Worm (Caenorhabditis elegans) whole organism, L2 larva: ENCODE data around the gene unc-51.
"Not testable (repeated sequence)": the region's sequence is repeated elsewhere in the genome, so short reads cannot be mapped to it uniquely, and the experiment has no call there.

Experiments used
- C34F6.9 ChIP-seq: fragments of 150-350 bp; optimal IDR thresholded peaks from 2 replicates; lab custom pipeline; 2014; ENCODE audit warnings: missing biosample characterization, missing genetic modification characterization
- Y55F3AM.14 ChIP-seq: fragments of 200-800 bp; sonication (Bioruptor generic); optimal IDR thresholded peaks from 2 replicates; lab custom pipeline; 2018; ENCODE audit warnings: mild to moderate bottlenecking, missing genetic modification characterization, missing compliant biosample characterization
- ZK546.5 ChIP-seq: sonication (generic microtip); optimal IDR thresholded peaks from 2 replicates; lab custom pipeline; 2017; ENCODE audit warnings: missing biosample characterization, missing genetic modification characterization
- alr-1 ChIP-seq: fragments of 150-350 bp; optimal IDR thresholded peaks from 2 replicates; lab custom pipeline; 2014; ENCODE audit warnings: missing biosample characterization, missing genetic modification characterization
- aly-2 ChIP-seq: fragments of 150-350 bp; optimal IDR thresholded peaks from 2 replicates; lab custom pipeline; 2014; ENCODE audit warnings: missing biosample characterization, missing genetic modification characterization
- ama-1 ChIP-seq: fragments of 150-350 bp; optimal IDR thresholded peaks from 2 replicates; lab custom pipeline; 2018; ENCODE audit warnings: inconsistent platforms
- ceh-16 ChIP-seq: fragments of 150-350 bp; optimal IDR thresholded peaks from 2 replicates; lab custom pipeline; 2014; ENCODE audit warnings: missing biosample characterization, missing genetic modification characterization
- ceh-82 ChIP-seq: fragments of 150-350 bp; optimal IDR thresholded peaks from 2 replicates; lab custom pipeline; 2014; ENCODE audit warnings: missing biosample characterization, missing genetic modification characterization
- crh-2 ChIP-seq: sonication (generic microtip); optimal IDR thresholded peaks from 2 replicates; lab custom pipeline; 2017; ENCODE audit warnings: missing biosample characterization, missing genetic modification characterization
- dmd-4 ChIP-seq: sonication (generic microtip); optimal IDR thresholded peaks from 2 replicates; lab custom pipeline; 2017; ENCODE audit warnings: missing biosample characterization, missing genetic modification characterization
- egl-27 ChIP-seq: sonication (generic microtip); optimal IDR thresholded peaks from 3 replicates; lab custom pipeline; 2017; ENCODE audit warnings: missing biosample characterization, missing genetic modification reagents, missing genetic modification characterization
- elt-1 ChIP-seq: fragments of 150-350 bp; optimal IDR thresholded peaks from 2 replicates; lab custom pipeline; 2014; ENCODE audit warnings: missing biosample characterization, missing genetic modification characterization
- lin-13 ChIP-seq: fragments of 150-350 bp; optimal IDR thresholded peaks from 2 replicates; lab custom pipeline; 2014; ENCODE audit warnings: missing biosample characterization, missing genetic modification reagents, missing genetic modification characterization
- lin-39 ChIP-seq: fragments of 150-350 bp; optimal IDR thresholded peaks from 2 replicates; lab custom pipeline; 2014; ENCODE audit warnings: missing biosample characterization, missing genetic modification reagents, missing genetic modification characterization
- mab-5 ChIP-seq: fragments of 150-350 bp; optimal IDR thresholded peaks from 2 replicates; lab custom pipeline; 2014; ENCODE audit warnings: missing biosample characterization, missing genetic modification characterization
- mdl-1 ChIP-seq, 2 experiments: fragments of 150-350 bp in 1 of 2; sonication (generic microtip) in 1 of 2; optimal IDR thresholded peaks; 2 replicates each; lab custom pipeline; 2017; ENCODE audit warnings: missing biosample characterization in 2 of 2, missing genetic modification characterization in 2 of 2
- nhr-21 ChIP-seq: fragments of 150-350 bp; optimal IDR thresholded peaks from 2 replicates; lab custom pipeline; 2014; ENCODE audit warnings: missing biosample characterization, missing genetic modification characterization
- nhr-23 ChIP-seq: fragments of 150-350 bp; optimal IDR thresholded peaks from 2 replicates; lab custom pipeline; 2014; ENCODE audit warnings: missing biosample characterization, missing genetic modification reagents, missing genetic modification characterization
- peb-1 ChIP-seq: fragments of 150-350 bp; optimal IDR thresholded peaks from 2 replicates; lab custom pipeline; 2014; ENCODE audit warnings: missing biosample characterization, missing genetic modification characterization
- sma-3 ChIP-seq: sonication (generic microtip); optimal IDR thresholded peaks from 2 replicates; lab custom pipeline; 2016; ENCODE audit warnings: missing genetic modification reagents, missing genetic modification characterization, missing compliant biosample characterization
- sma-9 ChIP-seq, 2 experiments: fragments of 150-350 bp in 1 of 2; sonication (generic microtip) in 1 of 2; optimal IDR thresholded peaks; 2 replicates each; lab custom pipeline; 2014 to 2016; ENCODE audit warnings: missing genetic modification characterization in 2 of 2, mild to moderate bottlenecking in 1 of 2, missing biosample characterization in 1 of 2, missing compliant biosample characterization in 1 of 2, missing genetic modification reagents in 1 of 2, moderate library complexity in 1 of 2
- unc-39 ChIP-seq: fragments of 150-350 bp; optimal IDR thresholded peaks from 2 replicates; lab custom pipeline; 2014; ENCODE audit warnings: missing biosample characterization, missing genetic modification characterization
- unc-55 ChIP-seq: fragments of 150-350 bp; sonication (generic microtip); optimal IDR thresholded peaks from 3 replicates; lab custom pipeline; 2014; ENCODE audit warnings: missing biosample characterization, missing genetic modification reagents, missing genetic modification characterization
- unc-62 ChIP-seq: fragments of 150-350 bp; optimal IDR thresholded peaks from 2 replicates; lab custom pipeline; 2014; ENCODE audit warnings: missing biosample characterization, missing genetic modification reagents, missing genetic modification characterization
- ztf-1 ChIP-seq: fragments of 200-800 bp; sonication (Bioruptor generic); conservative IDR thresholded peaks from 2 replicates; pipeline ENCODE4 v1.3.6; 2022; ENCODE audit warnings: missing genetic modification characterization, missing compliant biosample characterization
- ztf-4 ChIP-seq: fragments of 150-350 bp; optimal IDR thresholded peaks from 2 replicates; lab custom pipeline; 2014; ENCODE audit warnings: missing biosample characterization, missing genetic modification characterization

The unc-51 gene

DNA sequence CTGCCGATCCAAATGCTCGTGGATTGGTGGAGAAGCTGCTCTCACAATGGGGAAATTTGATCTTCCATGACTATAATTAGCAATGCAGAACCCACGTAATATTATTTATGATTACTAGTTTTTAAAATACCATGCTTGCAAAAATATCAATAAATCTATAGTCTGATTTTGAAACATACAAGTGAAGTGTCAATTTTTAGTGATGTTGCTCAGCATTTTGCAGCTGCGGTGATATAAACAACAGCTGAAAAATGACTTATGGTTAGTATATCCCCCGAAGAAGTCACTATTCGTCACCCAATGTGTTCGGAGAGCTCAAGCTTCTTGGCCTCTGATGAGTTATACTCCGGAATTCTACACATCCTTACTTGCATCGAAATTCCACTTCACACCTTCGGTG lies 45.5 kb downstream of the unc-51 start, which contains the start of gene srh-172:
Gene srh-172 (plus strand): TSS at position 301 of the 400 bp plus-strand sequence.
- TF ChIP-seq nhr-21 (tag; lab: Kevin White, UChicago) (no peak), ama-1 (lab: Kevin White, UChicago) (no peak), unc-39 (tag; lab: Kevin White, UChicago) (no peak)

DNA sequence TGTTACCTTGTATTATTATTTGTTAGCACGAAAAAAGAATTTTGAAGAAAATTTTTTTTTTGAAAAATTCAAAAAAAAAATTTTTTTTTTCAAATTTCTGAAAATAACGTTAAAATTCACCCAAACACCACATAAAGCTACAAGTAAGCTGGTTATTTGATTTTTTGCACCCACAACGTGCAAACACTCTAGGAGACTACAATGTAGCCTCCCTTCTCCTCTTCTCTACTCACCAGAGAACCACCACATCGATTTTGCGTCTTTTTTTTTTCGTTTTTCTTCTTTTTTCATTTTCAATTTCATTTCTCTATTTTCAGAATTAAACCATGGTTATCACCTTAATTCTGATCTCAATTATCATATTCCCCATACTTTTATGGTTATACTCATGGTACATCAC lies 49.1 kb downstream of the unc-51 start, which contains the start of gene abhd-3.1:
Gene abhd-3.1 (plus strand): TSS at position 318 of the 400 bp plus-strand sequence.
- TF ChIP-seq unc-55 (GFP tag; lab: Kevin White, UChicago) (peak; percentile 28), ztf-4 (tag; lab: Kevin White, UChicago) (no peak), ceh-82 (tag; lab: Kevin White, UChicago) (no peak)

DNA sequence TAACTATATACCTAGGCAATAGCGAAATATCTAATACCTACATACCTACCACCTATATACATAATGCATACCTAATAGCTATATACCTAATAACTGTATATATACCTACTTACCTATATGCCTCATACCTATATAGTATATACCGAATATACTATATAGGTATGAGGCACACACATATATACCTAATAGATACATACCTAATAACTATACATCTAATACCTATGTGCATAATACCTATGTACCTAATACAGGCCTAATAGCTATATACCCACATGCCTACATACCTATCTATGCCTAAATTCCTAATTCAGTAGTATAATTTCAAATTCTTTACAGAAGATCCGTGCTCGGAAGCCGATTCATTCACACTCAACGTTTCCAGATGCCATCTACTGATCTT lies 49.8 kb downstream of the unc-51 start:
- TF ChIP-seq egl-27 (tag; lab: Kevin White, UChicago) (no peak), unc-39 (tag; lab: Kevin White, UChicago) (no peak), dmd-4 (tag; lab: Kevin White, UChicago) (no peak), sma-9 (GFP tag; optimal IDR thresholded peaks at IDR 0.05; lab: Kevin White, UChicago) (no peak), sma-9 (tag; optimal IDR thresholded peaks at IDR 0.05; lab: Kevin White, UChicago) (no peak), lin-39 (tag; lab: Kevin White, UChicago) (no peak), sma-3 (GFP tag; lab: Kevin White, UChicago) (no peak), mab-5 (tag; lab: Kevin White, UChicago) (no peak), elt-1 (tag; lab: Kevin White, UChicago) (no peak), ztf-1 (GFP tag; lab: Robert Waterston, UW) (no peak), Y55F3AM.14 (GFP tag; lab: Kevin White, UChicago) (no peak), unc-62 (no peak), mdl-1 (tag; optimal IDR thresholded peaks at IDR 0.05; lab: Kevin White, UChicago) (no peak), alr-1 (no peak), crh-2 (no peak), C34F6.9 (tag; lab: Kevin White, UChicago) (no peak), lin-13 (no peak)

DNA sequence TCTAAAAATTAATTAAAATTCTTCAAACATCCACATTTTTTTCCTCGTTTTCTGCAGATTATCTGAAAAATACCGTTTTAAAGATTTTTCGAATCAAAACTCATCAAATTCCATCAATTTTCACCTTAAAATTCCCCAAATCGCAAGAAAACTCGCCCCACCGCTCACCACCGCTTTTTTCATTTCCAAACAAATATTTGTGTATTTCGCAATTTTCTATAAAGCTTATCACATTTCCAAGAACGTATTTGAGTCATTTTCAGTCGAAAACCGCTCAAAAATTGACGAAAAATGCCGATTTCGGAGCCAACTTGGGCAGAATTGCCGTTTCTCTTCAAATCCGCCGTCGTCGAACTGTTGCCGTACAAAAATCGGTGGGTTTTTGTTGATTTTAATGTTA lies 54.6 kb downstream of the unc-51 start, which contains the start of gene Y60A3A.8:
Gene Y60A3A.8 (plus strand): TSS at position 258 of the 400 bp plus-strand sequence.
- TF ChIP-seq ceh-16 (tag; lab: Kevin White, UChicago); lin-13; ZK546.5: not testable (repeated sequence)

DNA sequence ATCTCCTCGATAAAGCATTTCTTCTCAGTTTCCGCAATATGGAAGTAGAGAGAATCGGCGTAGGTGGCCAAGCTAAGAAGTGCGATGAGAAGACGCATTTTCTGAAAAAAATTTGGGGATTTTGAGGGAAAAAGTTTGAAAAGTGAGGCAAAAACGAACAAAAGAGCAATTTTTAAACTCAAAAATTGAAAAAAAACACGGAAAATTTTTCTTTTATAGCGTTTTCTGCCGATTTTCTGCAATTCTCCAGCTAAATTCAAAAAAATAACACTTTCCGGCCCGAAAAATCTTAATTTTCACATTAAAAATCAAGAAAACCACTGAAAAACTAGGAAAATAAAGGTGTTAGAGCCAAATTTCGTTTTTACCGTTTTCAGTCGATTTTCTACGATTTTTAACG lies 55.3 kb downstream of the unc-51 start, which contains the start of gene tmed-4:
Gene tmed-4 (minus strand): TSS at position 101 of the 400 bp plus-strand sequence.
- TF ChIP-seq ztf-1 (GFP tag; lab: Robert Waterston, UW); Y55F3AM.14 (GFP tag; lab: Kevin White, UChicago); nhr-23 (tag; lab: Kevin White, UChicago): not testable (repeated sequence)

DNA sequence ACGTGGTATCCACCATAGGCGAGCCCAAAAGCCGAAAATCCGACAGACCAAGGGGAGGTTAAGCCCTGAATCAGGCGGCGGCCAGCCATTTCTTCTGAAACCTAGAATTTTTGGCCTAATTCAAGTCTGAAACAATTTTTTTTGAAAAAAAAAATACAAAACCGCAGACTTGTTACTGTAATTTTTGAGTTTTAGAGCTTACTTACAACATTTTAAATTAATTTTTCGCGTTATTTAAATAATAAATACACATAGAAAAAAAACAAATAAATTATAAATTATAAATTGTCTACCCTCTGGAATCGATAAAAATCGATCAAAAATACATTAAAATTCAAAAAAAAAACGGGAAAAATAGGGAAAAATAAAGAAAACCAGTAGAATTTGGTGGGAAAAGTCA lies 57.8 kb downstream of the unc-51 start, which contains the start of gene dhs-24:
Gene dhs-24 (minus strand): TSS at position 101 of the 400 bp plus-strand sequence.
- no peak for TF ChIP-seq peb-1 (tag; lab: Kevin White, UChicago)
- TF ChIP-seq aly-2, result no peak
- no peak for TF ChIP-seq ceh-16 (tag; lab: Kevin White, UChicago)
